Fruit fly (Drosophila melanogaster): Measurements from ENCODE around the gene Papss.
A peak's percentile ranks its signal among the peaks of the same experiment; 100 is the strongest.

Papss gene

DNA sequence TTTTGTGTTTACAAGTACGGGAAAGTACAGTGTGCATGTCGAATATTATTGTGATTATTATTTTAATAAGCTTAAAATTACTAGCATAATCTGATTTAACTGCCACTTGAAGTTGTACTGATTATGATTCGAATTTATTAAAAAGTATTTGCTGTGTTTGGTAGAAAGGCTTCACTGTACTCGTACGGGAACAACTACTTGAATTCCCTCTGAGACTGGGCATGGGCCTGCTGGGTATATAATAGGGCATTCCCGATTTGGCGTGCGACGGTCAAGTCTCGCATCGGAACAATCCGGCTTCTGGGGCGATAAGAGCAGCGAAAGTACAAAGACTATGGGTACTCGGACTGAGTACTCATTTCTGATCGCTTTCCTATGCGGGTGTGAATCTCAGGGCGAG, 24.6 kb downstream of the Papss start (continued):
- TF ChIP-seq ss (GFP tag; optimal IDR thresholded peaks at IDR 0.05) (peak in 1 of 2 experiments; percentile 31), CG4318 (GFP tag; optimal IDR thresholded peaks at IDR 0.05) (no peak), esn (GFP tag; optimal IDR thresholded peaks at IDR 0.05) (peak; percentile 46), Sox15 (GFP tag; optimal IDR thresholded peaks at IDR 0.05) (no peak), CG1621 (tag; optimal IDR thresholded peaks at IDR 0.05) (no peak), lz (GFP tag; optimal IDR thresholded peaks at IDR 0.05) (peak; percentile 2), net (GFP tag; optimal IDR thresholded peaks at IDR 0.05) (no peak), Blimp-1 (GFP tag; optimal IDR thresholded peaks at IDR 0.05) (no peak), eg (GFP tag; IDR thresholded peaks at IDR 0.05) (0 out of 3 replicates have a peak, but pooled peaks have one; percentile 32), CG3919 (GFP tag; optimal IDR thresholded peaks at IDR 0.05) (no peak), svp (GFP tag) (peak; percentile 73), Eip93F (GFP tag; optimal IDR thresholded peaks at IDR 0.05) (no peak), CG16779 (tag; optimal IDR thresholded peaks at IDR 0.05) (no peak), fd59A (GFP tag; optimal IDR thresholded peaks at IDR 0.05) (no peak), CG11294 (GFP tag; IDR thresholded peaks at IDR 0.05) (no peak), CG15336 (GFP tag; IDR thresholded peaks at IDR 0.05) (peak; percentile 17; the same call in 1 of the 2 replicates), CG8632 (GFP tag; optimal IDR thresholded peaks at IDR 0.05) (no peak), Lpt (GFP tag; optimal IDR thresholded peaks at IDR 0.05) (no peak), salr (GFP tag; optimal IDR thresholded peaks at IDR 0.05) (no peak), Hr4 (GFP tag; optimal IDR thresholded peaks at IDR 0.05) (peak; percentile 41), acj6 (GFP tag; optimal IDR thresholded peaks at IDR 0.05) (peak; percentile 10), CG8319 (GFP tag; optimal IDR thresholded peaks at IDR 0.05) (no peak), fd85E (GFP tag; optimal IDR thresholded peaks at IDR 0.05) (no peak), Sox102F (GFP tag; optimal IDR thresholded peaks at IDR 0.05) (peak; percentile 41), CG6163 (GFP tag; IDR thresholded peaks at IDR 0.05) (no peak), CG9139 (GFP tag; optimal IDR thresholded peaks at IDR 0.05) (no peak), Gug (GFP tag; IDR thresholded peaks at IDR 0.05) (no peak), CG10631 (GFP tag; optimal IDR thresholded peaks at IDR 0.05) (no peak), dsx (GFP tag; optimal IDR thresholded peaks at IDR 0.05; ENCODE audit: poor library complexity, severe bottlenecking) (no peak), Smox (GFP tag; optimal IDR thresholded peaks at IDR 0.05) (no peak), Sox14 (GFP tag; optimal IDR thresholded peaks at IDR 0.05) (peak; percentile 41), CG11762 (GFP tag; optimal IDR thresholded peaks at IDR 0.05; ENCODE audit: insufficient read depth) (no peak), fkh (GFP tag; optimal IDR thresholded peaks at IDR 0.05) (no peak), CG11902 (GFP tag; optimal IDR thresholded peaks at IDR 0.05) (no peak), CG32006 (GFP tag; optimal IDR thresholded peaks at IDR 0.05) (no peak), CG10669 (GFP tag; optimal IDR thresholded peaks at IDR 0.05) (peak; percentile 60)

DNA sequence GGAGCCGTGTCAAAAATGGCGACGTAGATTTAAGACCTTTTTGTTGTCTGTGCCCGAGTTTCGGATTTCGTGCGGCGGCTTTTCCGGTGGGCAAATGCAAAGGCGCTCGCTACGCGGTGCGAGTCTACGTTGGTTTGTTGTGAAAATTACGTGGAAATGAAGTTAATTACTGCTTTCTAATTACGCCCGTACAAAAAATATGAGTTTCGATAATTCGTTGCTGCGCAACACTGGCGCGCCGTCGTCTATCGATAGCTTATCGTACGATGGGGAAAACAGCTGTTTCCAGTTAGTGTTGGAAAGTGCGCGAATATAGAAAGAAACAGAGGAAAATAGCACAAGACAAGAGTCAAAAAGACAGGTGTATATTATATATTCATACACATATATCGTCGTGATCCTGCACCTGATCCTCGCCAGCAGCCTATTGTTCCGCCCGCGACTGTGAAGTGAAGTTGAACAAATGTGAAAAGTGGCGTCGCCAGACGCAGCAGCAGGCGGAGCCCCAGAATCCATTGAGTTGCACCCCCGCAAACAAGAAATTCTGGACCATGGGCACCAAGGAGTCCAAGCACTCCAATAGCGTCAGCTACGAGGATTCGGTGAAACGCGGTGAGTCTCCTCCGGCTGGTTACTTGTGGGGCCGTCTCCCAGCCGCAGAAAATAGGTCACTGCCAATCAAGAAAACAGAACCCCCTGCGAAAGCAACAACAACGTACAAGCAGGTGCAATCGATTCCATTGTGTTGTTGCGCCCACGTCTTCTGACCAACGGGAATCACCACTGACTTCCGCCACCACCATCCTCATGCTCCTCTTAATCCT, 26.0 kb downstream of the Papss start, which contains the start of the genes Rab8 and Usp32:
TSS of gene Rab8 (minus strand) at position 236 of the 824 bp plus-strand sequence.
TSS of gene Usp32 (plus strand) at position 297 of the 824 bp plus-strand sequence.
- TF ChIP-seq OdsH (GFP tag; optimal IDR thresholded peaks at IDR 0.05) = no peak
- TF ChIP-seq CG1621 (tag; optimal IDR thresholded peaks at IDR 0.05) = peak; percentile 99
- TF ChIP-seq CG9139 (GFP tag; optimal IDR thresholded peaks at IDR 0.05) = peak; percentile 39
- no peak for TF ChIP-seq CG6808 (GFP tag; optimal IDR thresholded peaks at IDR 0.05)
- peak; percentile 87 for TF ChIP-seq Eip78C (GFP tag)
- TF ChIP-seq pdm3 (GFP tag; optimal IDR thresholded peaks at IDR 0.05) = no peak
- TF ChIP-seq fd85E (GFP tag; optimal IDR thresholded peaks at IDR 0.05) = no peak
- 0 out of 2 replicates have a peak, but pooled peaks have one; percentile 20 for TF ChIP-seq CG15336 (GFP tag; IDR thresholded peaks at IDR 0.05)
- no peak for TF ChIP-seq CG10631 (GFP tag; optimal IDR thresholded peaks at IDR 0.05)
- TF ChIP-seq Eip93F (GFP tag; optimal IDR thresholded peaks at IDR 0.05) = no peak
- no peak for TF ChIP-seq Ets96B (tag; optimal IDR thresholded peaks at IDR 0.05)
- 0 out of 3 replicates have a peak, but pooled peaks have one; percentile 36 for TF ChIP-seq eg (GFP tag; IDR thresholded peaks at IDR 0.05)
- TF ChIP-seq CG7368 (GFP tag; optimal IDR thresholded peaks at IDR 0.05) = peak; percentile 1
- no peak for TF ChIP-seq CG6276 (GFP tag; optimal IDR thresholded peaks at IDR 0.05)
- TF ChIP-seq Ets21C (GFP tag; optimal IDR thresholded peaks at IDR 0.05) = no peak
- TF ChIP-seq CG3032 (tag; optimal IDR thresholded peaks at IDR 0.05) = peak; percentile 64
- no peak for TF ChIP-seq Hr38 (GFP tag; optimal IDR thresholded peaks at IDR 0.05)
- no peak for TF ChIP-seq CG11902 (GFP tag; optimal IDR thresholded peaks at IDR 0.05)
- TF ChIP-seq Sox102F (GFP tag; optimal IDR thresholded peaks at IDR 0.05) = peak; percentile 71
- peak; percentile 57 for TF ChIP-seq CG31627 (GFP tag; optimal IDR thresholded peaks at IDR 0.05)
- TF ChIP-seq Met (GFP tag; optimal IDR thresholded peaks at IDR 0.05) = peak; percentile 59
- no peak for TF ChIP-seq CG8319 (GFP tag; optimal IDR thresholded peaks at IDR 0.05)
- peak; percentile 68 for TF ChIP-seq esn (GFP tag; optimal IDR thresholded peaks at IDR 0.05)
- no peak for TF ChIP-seq CG8119 (GFP tag; IDR thresholded peaks at IDR 0.05)

Data from whole organism, prepupa.